Worm (Caenorhabditis elegans): Measurements from ENCODE around the gene Y79H2A.2.

The Y79H2A.2 gene

ce11 chrIII:12009764-12010163, 20.8 kb downstream of the Y79H2A.2 start:
- TF ChIP-seq snu-23 (GFP tag; optimal IDR thresholded peaks at IDR 0.05) (peak; percentile 59), lin-35 (GFP tag; optimal IDR thresholded peaks at IDR 0.05) (peak in 1 of 2 experiments; percentile 51), blmp-1 (tag; optimal IDR thresholded peaks at IDR 0.05) (peak; percentile 30), unc-30 (tag; optimal IDR thresholded peaks at IDR 0.05) (no peak), zip-4 (GFP tag; optimal IDR thresholded peaks at IDR 0.05) (no peak), xbp-1 (tag; optimal IDR thresholded peaks at IDR 0.05) (peak; percentile 67), nhr-237 (tag; optimal IDR thresholded peaks at IDR 0.05) (no peak), sup-37 (GFP tag; optimal IDR thresholded peaks at IDR 0.05) (no peak), skn-1 (tag; optimal IDR thresholded peaks at IDR 0.05) (no peak), grh-1 (GFP tag; IDR thresholded peaks at IDR 0.05) (peak; percentile 22; the same call in 1 of the 2 replicates), nhr-20 (tag; optimal IDR thresholded peaks at IDR 0.05) (peak; percentile 60), fkh-8 (tag; optimal IDR thresholded peaks at IDR 0.05) (no peak), hpl-2 (GFP tag; optimal IDR thresholded peaks at IDR 0.05) (no peak), nhr-19 (GFP tag; conservative IDR thresholded peaks at IDR 0.05) (0 out of 2 replicates have a peak, but pooled peaks have one; percentile 18), elt-2 (tag; optimal IDR thresholded peaks at IDR 0.05) (no peak), ets-5 (GFP tag; IDR thresholded peaks at IDR 0.05) (no peak), lsy-2 (tag; optimal IDR thresholded peaks at IDR 0.05) (peak in 1 of 2 experiments; percentile 34), vab-15 (tag; optimal IDR thresholded peaks at IDR 0.05) (no peak), ceh-63 (GFP tag; optimal IDR thresholded peaks at IDR 0.05) (no peak), nhr-85 (tag) (peak; percentile 94), lin-14 (GFP tag; optimal IDR thresholded peaks at IDR 0.05) (peak; percentile 64), lin-15B (tag; optimal IDR thresholded peaks at IDR 0.05) (no peak), nhr-28 (tag; optimal IDR thresholded peaks at IDR 0.05) (no peak), nhr-90 (tag; optimal IDR thresholded peaks at IDR 0.05; ENCODE audit: poor library complexity) (no peak), lir-3 (tag; optimal IDR thresholded peaks at IDR 0.05; ENCODE audit: poor library complexity) (no peak), efl-1 (optimal IDR thresholded peaks at IDR 0.05) (no peak), efl-1 (GFP tag; optimal IDR thresholded peaks at IDR 0.05 in 1 of 2) (peak in 1 of 2 experiments; percentile 92), ztf-11 (tag; optimal IDR thresholded peaks at IDR 0.05) (no peak), Y116A8C.19 (tag; optimal IDR thresholded peaks at IDR 0.05; ENCODE audit: borderline replicate concordance) (no peak), nhr-71 (tag; optimal IDR thresholded peaks at IDR 0.05) (peak; percentile 43), sox-4 (tag; optimal IDR thresholded peaks at IDR 0.05) (no peak), aly-2 (tag; optimal IDR thresholded peaks at IDR 0.05) (no peak), lin-13 (GFP tag; optimal IDR thresholded peaks at IDR 0.05) (no peak), nhr-47 (tag; optimal IDR thresholded peaks at IDR 0.05) (peak; percentile 7), irx-1 (tag; optimal IDR thresholded peaks at IDR 0.05) (no peak), rnt-1 (tag; optimal IDR thresholded peaks at IDR 0.05) (no peak), snpc-4 (tag; optimal IDR thresholded peaks at IDR 0.05) (no peak), ama-1 (optimal IDR thresholded peaks at IDR 0.05) (no peak), sptf-1 (tag; optimal IDR thresholded peaks at IDR 0.05) (no peak)

- no peak for TF ChIP-seq ceh-8 (GFP tag; optimal IDR thresholded peaks at IDR 0.05)
- TF ChIP-seq Y116A8C.19 (tag; optimal IDR thresholded peaks at IDR 0.05; ENCODE audit: borderline replicate concordance): no peak
- TF ChIP-seq sox-4 (tag; optimal IDR thresholded peaks at IDR 0.05): no peak
- no peak for TF ChIP-seq unc-98 (GFP tag; IDR thresholded peaks at IDR 0.05)
- TF ChIP-seq nhr-28 (tag; optimal IDR thresholded peaks at IDR 0.05): no peak
- no peak for TF ChIP-seq ztf-11 (tag; optimal IDR thresholded peaks at IDR 0.05)
- TF ChIP-seq elt-2 (tag; optimal IDR thresholded peaks at IDR 0.05): no peak
- no peak for TF ChIP-seq lin-15B (tag; optimal IDR thresholded peaks at IDR 0.05)
- TF ChIP-seq C04F5.9 (tag; optimal IDR thresholded peaks at IDR 0.05): no peak
- no peak for TF ChIP-seq vab-15 (tag; optimal IDR thresholded peaks at IDR 0.05)
- TF ChIP-seq jun-1 (tag; optimal IDR thresholded peaks at IDR 0.05): no peak
- no peak for TF ChIP-seq C34B4.2 (tag; optimal IDR thresholded peaks at IDR 0.05)
- no peak for TF ChIP-seq ztf-4 (tag; optimal IDR thresholded peaks at IDR 0.05)
- TF ChIP-seq unc-30 (tag; optimal IDR thresholded peaks at IDR 0.05): no peak
- no peak for TF ChIP-seq tbx-2 (tag; optimal IDR thresholded peaks at IDR 0.05)
- no peak for TF ChIP-seq alr-1 (tag; optimal IDR thresholded peaks at IDR 0.05; ENCODE audit: borderline replicate concordance)
- no peak for TF ChIP-seq unc-62 (GFP tag; optimal IDR thresholded peaks at IDR 0.05)
- no peak for TF ChIP-seq snu-23 (GFP tag; optimal IDR thresholded peaks at IDR 0.05)
- TF ChIP-seq nhr-84 (tag; optimal IDR thresholded peaks at IDR 0.05): no peak
- TF ChIP-seq dpl-1 (GFP tag; optimal IDR thresholded peaks at IDR 0.05): no peak
These were observed 21.2 kb downstream of the Y79H2A.2 start for ce11 chrIII:12009321-12009720.
